Fruit fly (Drosophila melanogaster) whole organism, embryonic: ENCODE data around the gene CG6168.

Experiments used
- Asciz ChIP-seq: fragments of 200-800 bp; sonication (Bioruptor generic); optimal IDR thresholded peaks from 2 replicates; lab custom pipeline; 2017; ENCODE audit warnings: missing biosample characterization, mild to moderate bottlenecking, missing genetic modification characterization, missing genetic modification reagents
- Awh ChIP-seq: fragments of 200-800 bp; sonication (Bioruptor generic); IDR thresholded peaks from 2 replicates; pipeline ENCODE4, ENCODE4 v1.3.6; 2022; ENCODE audit warnings: missing biosample characterization, missing genetic modification characterization
- CG1024 ChIP-seq: fragments of 200-800 bp; sonication (Bioruptor generic); IDR thresholded peaks from 2 replicates; pipeline ENCODE4 v1.3.6; 2022; ENCODE audit warnings: missing biosample characterization, missing genetic modification characterization
- CG11695 ChIP-seq: fragments of 200-800 bp; sonication (Bioruptor generic); IDR thresholded peaks from 3 replicates; pipeline ENCODE4 v1.3.6; 2022; ENCODE audit warnings: missing biosample characterization, missing genetic modification characterization
- CG13894 ChIP-seq: fragments of 200-800 bp; sonication (Bioruptor generic); optimal IDR thresholded peaks from 3 replicates; lab custom pipeline; 2018; ENCODE audit warnings: missing biosample characterization, mild to moderate bottlenecking, missing genetic modification characterization, moderate library complexity
- CG14014 ChIP-seq: fragments of 200-800 bp; sonication (Bioruptor generic); IDR thresholded peaks from 2 replicates; pipeline ENCODE4 v1.3.6; 2022; ENCODE audit warnings: missing biosample characterization, missing genetic modification characterization
- CG15011 ChIP-seq: fragments of 200-800 bp; sonication (Bioruptor generic); optimal IDR thresholded peaks from 3 replicates; lab custom pipeline; 2018; ENCODE audit warnings: missing biosample characterization, mild to moderate bottlenecking, missing genetic modification characterization
- CG15514 ChIP-seq: fragments of 200-800 bp; sonication (Bioruptor generic); optimal IDR thresholded peaks from 3 replicates; lab custom pipeline; 2017; ENCODE audit warnings: missing biosample characterization, missing genetic modification characterization, mild to moderate bottlenecking, moderate library complexity, missing genetic modification reagents
- CG16815 ChIP-seq: fragments of 200-800 bp; sonication (Bioruptor generic); optimal IDR thresholded peaks from 3 replicates; lab custom pipeline; 2017; ENCODE audit warnings: missing biosample characterization, mild to moderate bottlenecking, missing genetic modification characterization
- CG2116 ChIP-seq: fragments of 200-800 bp; sonication (Bioruptor generic); optimal IDR thresholded peaks from 3 replicates; lab custom pipeline; 2018; ENCODE audit warnings: missing biosample characterization, mild to moderate bottlenecking, missing genetic modification characterization
- CG2120 ChIP-seq: fragments of 200-800 bp; sonication (Bioruptor generic); optimal IDR thresholded peaks from 3 replicates; lab custom pipeline; 2016; ENCODE audit warnings: missing biosample characterization, missing genetic modification characterization
- CG2129 ChIP-seq: fragments of 200-800 bp; sonication (Bioruptor generic); IDR thresholded peaks from 2 replicates; pipeline ENCODE4 v1.3.6; 2022; ENCODE audit warnings: missing biosample characterization, missing genetic modification characterization; ENCODE audit not compliant: partially characterized antibody
- CG2202 ChIP-seq: fragments of 200-800 bp; sonication (Bioruptor generic); optimal IDR thresholded peaks from 2 replicates; lab custom pipeline; 2018; ENCODE audit warnings: missing biosample characterization, mild to moderate bottlenecking, missing genetic modification characterization
- CG30020 ChIP-seq: fragments of 200-800 bp; optimal IDR thresholded peaks from 2 replicates; lab custom pipeline; 2019; ENCODE audit warnings: missing biosample characterization, mild to moderate bottlenecking, missing genetic modification characterization, moderate library complexity
- CG30431 ChIP-seq: fragments of 200-800 bp; sonication (Bioruptor generic); optimal IDR thresholded peaks from 2 replicates; lab custom pipeline; 2017; ENCODE audit warnings: missing biosample characterization, missing genetic modification characterization
- CG31441 ChIP-seq: fragments of 200-800 bp; sonication (Bioruptor generic); IDR thresholded peaks from 2 replicates; pipeline ENCODE4 v1.3.6; 2022; ENCODE audit warnings: missing biosample characterization, missing genetic modification characterization
- CG32767 ChIP-seq: fragments of 200-800 bp; sonication (Bioruptor generic); IDR thresholded peaks from 2 replicates; pipeline ENCODE4 v1.3.6; 2022; ENCODE audit warnings: missing biosample characterization, missing genetic modification characterization
- CG7928 ChIP-seq: fragments of 200-800 bp; sonication (Bioruptor generic); optimal IDR thresholded peaks from 2 replicates; lab custom pipeline; 2017; ENCODE audit warnings: missing biosample characterization, mild to moderate bottlenecking, missing genetic modification characterization
- CG7987 ChIP-seq: fragments of 200-800 bp; sonication (Bioruptor generic); optimal IDR thresholded peaks from 2 replicates; lab custom pipeline; 2018; ENCODE audit warnings: missing biosample characterization, mild to moderate bottlenecking, missing genetic modification characterization, moderate library complexity
- CG9797 ChIP-seq: fragments of 200-800 bp; sonication (Bioruptor generic); optimal IDR thresholded peaks from 3 replicates; lab custom pipeline; 2018; ENCODE audit warnings: missing biosample characterization, mild to moderate bottlenecking, missing genetic modification characterization
- CG9932 ChIP-seq: fragments of 200-800 bp; sonication (Bioruptor generic); IDR thresholded peaks from 2 replicates; pipeline ENCODE4 v1.3.6; 2022; ENCODE audit warnings: missing biosample characterization, missing genetic modification characterization
- Chrac-16 ChIP-seq: fragments of 200-800 bp; sonication (Bioruptor generic); optimal IDR thresholded peaks from 3 replicates; lab custom pipeline; 2016; ENCODE audit warnings: missing biosample characterization, missing genetic modification characterization
- D19B ChIP-seq: fragments of 200-800 bp; sonication (Bioruptor generic); optimal IDR thresholded peaks from 2 replicates; lab custom pipeline; 2017; ENCODE audit warnings: missing biosample characterization, mild to moderate bottlenecking, missing genetic modification characterization
- Dbx ChIP-seq: fragments of 200-800 bp; sonication (Bioruptor generic); IDR thresholded peaks from 3 replicates; pipeline ENCODE4 v1.3.6; 2022; ENCODE audit warnings: missing biosample characterization, missing genetic modification characterization
- HHEX ChIP-seq: fragments of 200-800 bp; sonication (Bioruptor generic); optimal IDR thresholded peaks from 3 replicates; lab custom pipeline; 2017; ENCODE audit warnings: missing biosample characterization, mild to moderate bottlenecking, missing genetic modification characterization, missing genetic modification reagents
- Hmr ChIP-seq: fragments of 200-800 bp; sonication (Bioruptor generic); optimal IDR thresholded peaks from 3 replicates; lab custom pipeline; 2017; ENCODE audit warnings: mild to moderate bottlenecking, missing biosample characterization, missing genetic modification reagents, missing genetic modification characterization
- Jarid2 ChIP-seq: fragments of 200-800 bp; sonication (Bioruptor generic); optimal IDR thresholded peaks from 3 replicates; lab custom pipeline; 2017; ENCODE audit warnings: mild to moderate bottlenecking, missing biosample characterization, missing genetic modification reagents, missing genetic modification characterization
- Lim3 ChIP-seq: fragments of 200-800 bp; sonication (Bioruptor generic); IDR thresholded peaks from 2 replicates; pipeline ENCODE4 v1.3.6; 2022; ENCODE audit warnings: missing biosample characterization, missing genetic modification characterization
- MESR4 ChIP-seq: fragments of 200-800 bp; sonication (Bioruptor generic); optimal IDR thresholded peaks from 2 replicates; lab custom pipeline; 2018; ENCODE audit warnings: missing biosample characterization, mild to moderate bottlenecking, missing genetic modification characterization, moderate library complexity
- Mad ChIP-seq: fragments of 200-800 bp; sonication (Bioruptor generic); optimal IDR thresholded peaks from 2 replicates; lab custom pipeline; 2016; ENCODE audit warnings: missing biosample characterization, missing genetic modification characterization
- NK7.1 ChIP-seq: fragments of 200-800 bp; sonication (Bioruptor generic); optimal IDR thresholded peaks from 3 replicates; lab custom pipeline; 2016; ENCODE audit warnings: missing biosample characterization, missing genetic modification characterization
- Opbp ChIP-seq: fragments of 200-800 bp; sonication (Bioruptor generic); IDR thresholded peaks from 3 replicates; pipeline ENCODE4 v1.3.6; 2022; ENCODE audit warnings: missing biosample characterization, missing genetic modification characterization; ENCODE audit not compliant: partially characterized antibody
- Taf1 ChIP-seq: fragments of 200-800 bp; sonication (Bioruptor generic); IDR thresholded peaks from 2 replicates; pipeline ENCODE4 v1.3.6; 2022; ENCODE audit warnings: missing biosample characterization, missing genetic modification characterization
- aop ChIP-seq: fragments of 200-800 bp; sonication (Bioruptor generic); IDR thresholded peaks from 2 replicates; pipeline ENCODE4 v1.3.6; 2022; ENCODE audit warnings: missing biosample characterization, missing genetic modification characterization
- ato ChIP-seq: fragments of 200-800 bp; sonication (Bioruptor generic); IDR thresholded peaks from 2 replicates; pipeline ENCODE4 v1.3.6; 2022; ENCODE audit warnings: missing biosample characterization, missing genetic modification characterization; ENCODE audit not compliant: partially characterized antibody
- bbx ChIP-seq: fragments of 200-800 bp; sonication (Bioruptor generic); IDR thresholded peaks from 2 replicates; pipeline ENCODE4 v1.3.6; 2022; ENCODE audit warnings: missing biosample characterization, missing genetic modification characterization; ENCODE audit not compliant: partially characterized antibody
- corto ChIP-seq: fragments of 200-800 bp; sonication (Bioruptor generic); optimal IDR thresholded peaks from 2 replicates; lab custom pipeline; 2016; ENCODE audit warnings: missing biosample characterization, mild to moderate bottlenecking, missing genetic modification characterization, moderate library complexity
- crc ChIP-seq: fragments of 200-800 bp; sonication (Bioruptor generic); optimal IDR thresholded peaks from 2 replicates; lab custom pipeline; 2016; ENCODE audit warnings: missing biosample characterization, missing genetic modification characterization
- dmrt11E ChIP-seq: fragments of 200-800 bp; sonication (Bioruptor generic); optimal IDR thresholded peaks from 3 replicates; lab custom pipeline; 2018; ENCODE audit warnings: missing biosample characterization, mild to moderate bottlenecking, missing genetic modification characterization, moderate library complexity
- dysf ChIP-seq: fragments of 200-800 bp; sonication (Bioruptor generic); IDR thresholded peaks from 3 replicates; pipeline ENCODE4 v1.3.6; 2022; ENCODE audit warnings: missing biosample characterization, missing genetic modification characterization
- esg ChIP-seq: fragments of 200-800 bp; sonication (Bioruptor generic); conservative IDR thresholded peaks from 2 replicates; pipeline ENCODE4 v1.3.6; 2022; ENCODE audit warnings: missing biosample characterization, missing genetic modification characterization
- eyg ChIP-seq: fragments of 200-800 bp; sonication (Bioruptor generic); optimal IDR thresholded peaks from 3 replicates; lab custom pipeline; 2016; ENCODE audit warnings: missing biosample characterization, missing genetic modification characterization
- gro ChIP-seq: fragments of 200-800 bp; sonication (Bioruptor generic); optimal IDR thresholded peaks from 2 replicates; lab custom pipeline; 2016; ENCODE audit warnings: missing biosample characterization, missing genetic modification characterization
- gsb ChIP-seq: fragments of 200-800 bp; sonication (Bioruptor generic); IDR thresholded peaks from 2 replicates; pipeline ENCODE4 v1.3.6; 2022; ENCODE audit warnings: missing biosample characterization, missing genetic modification characterization
- mam ChIP-seq: fragments of 200-800 bp; sonication (Bioruptor generic); optimal IDR thresholded peaks from 3 replicates; lab custom pipeline; 2016; ENCODE audit warnings: missing biosample characterization, missing genetic modification characterization
- schlank ChIP-seq: fragments of 200-800 bp; sonication (Bioruptor generic); optimal IDR thresholded peaks from 2 replicates; lab custom pipeline; 2018; ENCODE audit warnings: missing biosample characterization, mild to moderate bottlenecking, missing genetic modification characterization
- sens ChIP-seq: fragments of 200-800 bp; sonication (Bioruptor generic); peaks from one replicate; lab custom pipeline; 2016; ENCODE audit warnings: missing biosample characterization, missing genetic modification characterization
- seq ChIP-seq: fragments of 200-800 bp; sonication (Bioruptor generic); IDR thresholded peaks from 2 replicates; pipeline ENCODE4 v1.3.6; 2022; ENCODE audit warnings: missing biosample characterization, missing genetic modification characterization
- trem ChIP-seq: fragments of 200-800 bp; optimal IDR thresholded peaks from 3 replicates; lab custom pipeline; 2019; ENCODE audit warnings: missing biosample characterization, mild to moderate bottlenecking, missing genetic modification characterization, moderate library complexity
- vfl ChIP-seq: fragments of 200-800 bp; sonication (Bioruptor generic); optimal IDR thresholded peaks from 2 replicates; lab custom pipeline; 2016; ENCODE audit warnings: missing biosample characterization, missing genetic modification characterization

CG6168 gene

DNA sequence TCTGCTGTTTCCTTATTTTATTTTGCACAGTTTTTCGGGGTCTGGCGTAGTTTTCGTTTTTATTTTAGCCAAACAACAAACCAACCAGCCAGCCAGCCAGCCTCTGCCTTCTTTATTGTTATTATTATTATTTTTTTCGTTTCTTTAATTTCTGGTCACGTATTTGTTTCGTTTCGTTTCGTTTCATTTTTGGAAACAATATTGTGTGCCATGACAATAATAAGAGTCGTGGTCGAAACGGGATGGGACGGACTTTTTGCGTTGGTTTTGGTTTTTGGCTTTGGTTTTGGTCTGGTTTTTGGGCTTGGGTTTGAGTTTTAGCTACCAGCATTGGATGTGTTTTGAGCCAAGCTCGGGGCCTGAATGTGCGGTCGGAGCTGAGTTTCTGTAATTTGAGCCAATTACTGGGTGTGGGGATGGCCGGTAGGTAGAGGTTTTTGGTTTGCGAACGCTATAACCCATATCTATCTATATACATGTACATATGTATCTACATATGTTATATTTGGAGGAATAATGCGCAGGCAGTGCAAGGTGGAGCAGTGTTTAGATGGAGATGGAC lies 40.9 kb downstream of the CG6168 start:
- TF ChIP-seq Jarid2 (GFP tag; lab: Kevin White, UChicago) (no peak), Awh (GFP tag; lab: Robert Waterston, UW) (no peak), Taf1 (GFP tag; lab: Robert Waterston, UW) (no peak), crc (GFP tag; lab: Kevin White, UChicago) (no peak), CG31441 (GFP tag; lab: Robert Waterston, UW) (no peak), Dbx (GFP tag; lab: Robert Waterston, UW) (0 out of 3 replicates have a peak, but pooled peaks have one; percentile 9), CG7928 (GFP tag; lab: Kevin White, UChicago) (peak; percentile 3), MESR4 (no peak), HHEX (GFP tag; lab: Kevin White, UChicago) (peak; percentile 19), CG15514 (GFP tag; lab: Kevin White, UChicago) (no peak), Lim3 (no peak), sens (GFP tag; lab: Kevin White, UChicago) (peak; percentile 16), gro (no peak), Hmr (peak; percentile 43), dmrt11E (no peak), CG1024 (GFP tag; lab: Robert Waterston, UW) (no peak), seq (GFP tag; lab: Robert Waterston, UW) (no peak), NK7.1 (GFP tag; lab: Kevin White, UChicago) (no peak), esg (GFP tag; lab: Robert Waterston, UW) (no peak), CG7987 (GFP tag; lab: Kevin White, UChicago) (peak; percentile 18), CG9932 (GFP tag; lab: Robert Waterston, UW) (no peak; the same call in 1 of the 2 replicates), aop (GFP tag; lab: Robert Waterston, UW) (no peak), CG32767 (no peak; the same call in 1 of the 2 replicates), Chrac-16 (no peak), Mad (no peak), CG9797 (GFP tag; lab: Kevin White, UChicago) (no peak), corto (GFP tag; lab: Kevin White, UChicago) (no peak), bbx (GFP tag; lab: Robert Waterston, UW) (no peak), ato (no peak), CG30020 (tag; lab: Kevin White, UChicago) (no peak), CG16815 (GFP tag; lab: Kevin White, UChicago) (no peak), CG13894 (peak; percentile 62), Asciz (no peak), trem (no peak), CG2129 (GFP tag; lab: Robert Waterston, UW) (no peak), gsb (GFP tag; lab: Robert Waterston, UW) (no peak), CG30431 (GFP tag; lab: Kevin White, UChicago) (no peak), dysf (GFP tag; lab: Robert Waterston, UW) (0 out of 3 replicates have a peak, but pooled peaks have one; percentile 7), CG2120 (GFP tag; lab: Kevin White, UChicago) (peak; percentile 2), mam (GFP tag; lab: Kevin White, UChicago) (no peak), CG11695 (GFP tag; lab: Robert Waterston, UW) (0 out of 3 replicates have a peak, but pooled peaks have one; percentile 14), CG2202 (tag; lab: Kevin White, UChicago) (no peak), CG14014 (GFP tag; lab: Robert Waterston, UW) (peak; percentile 24; the same call in 1 of the 2 replicates), Opbp (GFP tag; lab: Robert Waterston, UW) (no peak), schlank (peak; percentile 20), eyg (no peak), D19B (GFP tag; lab: Kevin White, UChicago) (peak; percentile 2), vfl (GFP tag; lab: Kevin White, UChicago) (no peak), CG2116 (GFP tag; lab: Kevin White, UChicago) (no peak), CG15011 (peak; percentile 24)
